Worm (Caenorhabditis elegans): Measurements from ENCODE around the gene Y37E11AL.9.

DNA sequence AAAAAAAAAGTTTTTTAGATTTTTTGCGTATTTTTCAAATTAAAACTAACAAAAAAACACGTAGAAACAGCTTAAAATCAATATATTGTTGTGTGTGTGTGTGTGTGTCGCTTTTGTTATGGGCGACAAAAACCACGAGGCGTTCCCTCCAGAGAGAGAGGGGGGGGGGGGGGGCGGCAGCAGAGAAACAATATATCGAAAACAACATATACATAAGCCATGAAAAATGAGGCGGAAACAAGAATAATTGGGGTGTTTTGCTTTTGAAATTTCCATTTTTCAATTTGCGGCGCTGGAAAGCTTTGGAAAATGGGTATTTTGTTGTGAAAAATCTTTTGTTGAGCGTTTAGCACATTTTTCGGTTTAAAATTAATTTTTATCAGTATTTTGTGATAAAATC, 24.9 kb upstream of the Y37E11AL.9 start, which contains the start of gene Y37E11AM.2:
- TF ChIP-seq ama-1 (optimal IDR thresholded peaks at IDR 0.05), result no peak
- no peak for TF ChIP-seq ets-7 (tag; optimal IDR thresholded peaks at IDR 0.05)
- TF ChIP-seq ceh-36 (tag; optimal IDR thresholded peaks at IDR 0.05), result no peak
- no peak for TF ChIP-seq hmg-4 (GFP tag; optimal IDR thresholded peaks at IDR 0.05)
- no peak for TF ChIP-seq hnd-1 (tag; optimal IDR thresholded peaks at IDR 0.05)
- no peak for TF ChIP-seq pes-1 (GFP tag; IDR thresholded peaks at IDR 0.05)
- no peak for TF ChIP-seq ceh-13 (GFP tag; optimal IDR thresholded peaks at IDR 0.05)
- no peak for TF ChIP-seq tra-4 (tag; optimal IDR thresholded peaks at IDR 0.05)
- no peak for TF ChIP-seq flt-1 (GFP tag; IDR thresholded peaks at IDR 0.05)
- TF ChIP-seq hmbx-1 (tag; optimal IDR thresholded peaks at IDR 0.05), result no peak
- TF ChIP-seq B0310.2 (tag; optimal IDR thresholded peaks at IDR 0.05), result no peak
- TF ChIP-seq aly-1 (tag; optimal IDR thresholded peaks at IDR 0.05), result no peak

Data from whole organism, early embryonic.